Worm (Caenorhabditis elegans) whole organism, mixed stage, embryonic: ENCODE data around the gene his-70.

Experiments
- M03D4.4 ChIP-seq: sonication (generic microtip); optimal IDR thresholded peaks from 2 replicates; lab custom pipeline; 2017; ENCODE audit warnings: mild to moderate bottlenecking, missing genetic modification characterization, missing compliant biosample characterization
- bed-3 ChIP-seq: fragments of 200-800 bp; sonication (Bioruptor generic); optimal IDR thresholded peaks from 3 replicates; lab custom pipeline; 2018; ENCODE audit warnings: mild to moderate bottlenecking, missing genetic modification characterization, moderate library complexity, missing compliant biosample characterization
- blmp-1 ChIP-seq: fragments of 150-350 bp; optimal IDR thresholded peaks from 2 replicates; lab custom pipeline; 2014; ENCODE audit warnings: missing biosample characterization, missing genetic modification characterization
- ceh-39 ChIP-seq: fragments of 150-350 bp; optimal IDR thresholded peaks from 2 replicates; lab custom pipeline; 2014; ENCODE audit warnings: missing biosample characterization, missing genetic modification characterization
- ceh-43 ChIP-seq: fragments of 200-800 bp; sonication (Bioruptor generic); optimal IDR thresholded peaks from 2 replicates; lab custom pipeline; 2018; ENCODE audit warnings: mild to moderate bottlenecking, missing genetic modification characterization, moderate library complexity, missing compliant biosample characterization
- ces-1 ChIP-seq: fragments of 150-350 bp; optimal IDR thresholded peaks from 2 replicates; lab custom pipeline; 2014; ENCODE audit warnings: missing biosample characterization, missing genetic modification reagents, missing genetic modification characterization
- cnd-1 ChIP-seq: fragments of 200-800 bp; sonication (Bioruptor generic); optimal IDR thresholded peaks from 2 replicates; lab custom pipeline; 2018; ENCODE audit warnings: mild to moderate bottlenecking, missing genetic modification characterization, missing compliant biosample characterization
- drap-1 ChIP-seq: fragments of 200-800 bp; sonication (Bioruptor generic); optimal IDR thresholded peaks from 3 replicates; lab custom pipeline; 2018; ENCODE audit warnings: mild to moderate bottlenecking, missing genetic modification characterization, missing compliant biosample characterization
- elt-1 ChIP-seq: sonication (generic microtip); optimal IDR thresholded peaks from 2 replicates; lab custom pipeline; 2017; ENCODE audit warnings: missing genetic modification characterization, mild to moderate bottlenecking, missing compliant biosample characterization, antibody characterized with exemption, moderate library complexity, borderline replicate concordance; ENCODE audit not compliant: insufficient read depth
- elt-3 ChIP-seq: fragments of 150-350 bp; optimal IDR thresholded peaks from 2 replicates; lab custom pipeline; 2014; ENCODE audit warnings: missing biosample characterization, missing genetic modification characterization
- flh-1 ChIP-seq: fragments of 200-800 bp; sonication (Bioruptor generic); optimal IDR thresholded peaks from 2 replicates; lab custom pipeline; 2018; ENCODE audit warnings: mild to moderate bottlenecking, missing genetic modification characterization, moderate library complexity, missing compliant biosample characterization
- ham-2 ChIP-seq: fragments of 200-800 bp; sonication (Bioruptor generic); optimal IDR thresholded peaks from 2 replicates; lab custom pipeline; 2018; ENCODE audit warnings: mild to moderate bottlenecking, missing genetic modification characterization, missing compliant biosample characterization
- hlh-1 ChIP-seq: fragments of 150-350 bp; optimal IDR thresholded peaks from 2 replicates; lab custom pipeline; 2014; ENCODE audit warnings: missing biosample characterization, missing genetic modification reagents, missing genetic modification characterization
- lin-13 ChIP-seq: fragments of 150-350 bp; optimal IDR thresholded peaks from 2 replicates; lab custom pipeline; 2014; ENCODE audit warnings: missing biosample characterization, missing genetic modification characterization
- lin-32 ChIP-seq: fragments of 200-800 bp; sonication (Bioruptor generic); optimal IDR thresholded peaks from 2 replicates; lab custom pipeline; 2018; ENCODE audit warnings: mild to moderate bottlenecking, missing genetic modification characterization, missing compliant biosample characterization
- lsy-2 ChIP-seq: fragments of 150-350 bp; optimal IDR thresholded peaks from 2 replicates; lab custom pipeline; 2014; ENCODE audit warnings: missing biosample characterization, missing genetic modification characterization
- mep-1 ChIP-seq: fragments of 150-350 bp; optimal IDR thresholded peaks from 2 replicates; lab custom pipeline; 2017; ENCODE audit warnings: missing biosample characterization, missing genetic modification reagents, missing genetic modification characterization, inconsistent platforms
- mls-2 ChIP-seq: sonication (generic microtip); optimal IDR thresholded peaks from 2 replicates; lab custom pipeline; 2016; ENCODE audit warnings: mild to moderate bottlenecking, missing genetic modification characterization, moderate library complexity, missing compliant biosample characterization
- nhr-12 ChIP-seq: fragments of 150-350 bp; optimal IDR thresholded peaks from 2 replicates; lab custom pipeline; 2014; ENCODE audit warnings: missing biosample characterization, missing genetic modification characterization
- nhr-2 ChIP-seq: fragments of 150-350 bp; optimal IDR thresholded peaks from 2 replicates; lab custom pipeline; 2014; ENCODE audit warnings: missing biosample characterization, missing genetic modification characterization
- nhr-237 ChIP-seq: fragments of 150-350 bp; optimal IDR thresholded peaks from 2 replicates; lab custom pipeline; 2014; ENCODE audit warnings: missing biosample characterization, missing genetic modification characterization
- nhr-28 ChIP-seq: fragments of 150-350 bp; optimal IDR thresholded peaks from 2 replicates; lab custom pipeline; 2014; ENCODE audit warnings: missing biosample characterization, missing genetic modification characterization
- nhr-76 ChIP-seq: sonication (generic microtip); optimal IDR thresholded peaks from 2 replicates; lab custom pipeline; 2017; ENCODE audit warnings: missing biosample characterization, missing genetic modification characterization
- pha-4 ChIP-seq: fragments of 150-350 bp; optimal IDR thresholded peaks from 2 replicates; lab custom pipeline; 2018; ENCODE audit warnings: missing biosample characterization, missing genetic modification reagents, missing genetic modification characterization
- sem-2 ChIP-seq: fragments of 200-800 bp; sonication (Bioruptor generic); optimal IDR thresholded peaks from 2 replicates; lab custom pipeline; 2018; ENCODE audit warnings: mild to moderate bottlenecking, missing genetic modification characterization, missing compliant biosample characterization
- snpc-4 ChIP-seq: fragments of 150-350 bp; optimal IDR thresholded peaks from 2 replicates; lab custom pipeline; 2014; ENCODE audit warnings: missing biosample characterization, missing genetic modification characterization
- sptf-1 ChIP-seq: sonication (generic microtip); optimal IDR thresholded peaks from 2 replicates; lab custom pipeline; 2017; ENCODE audit warnings: mild to moderate bottlenecking, missing genetic modification characterization, moderate library complexity, missing compliant biosample characterization
- tbx-8 ChIP-seq: fragments of 200-800 bp; sonication (Bioruptor generic); optimal IDR thresholded peaks from 2 replicates; lab custom pipeline; 2018; ENCODE audit warnings: mild to moderate bottlenecking, missing genetic modification characterization, moderate library complexity, missing compliant biosample characterization
- unc-39 ChIP-seq: fragments of 150-350 bp; optimal IDR thresholded peaks from 2 replicates; lab custom pipeline; 2014; ENCODE audit warnings: missing biosample characterization, missing genetic modification characterization
- unc-62 ChIP-seq: fragments of 150-350 bp; optimal IDR thresholded peaks from 2 replicates; lab custom pipeline; 2014; ENCODE audit warnings: missing biosample characterization, missing genetic modification reagents, missing genetic modification characterization
- zip-8 ChIP-seq: fragments of 150-350 bp; optimal IDR thresholded peaks from 2 replicates; lab custom pipeline; 2014; ENCODE audit warnings: missing biosample characterization, missing genetic modification characterization
- ztf-11 ChIP-seq: fragments of 150-350 bp; optimal IDR thresholded peaks from 2 replicates; lab custom pipeline; 2014; ENCODE audit warnings: missing biosample characterization, missing genetic modification characterization

Gene his-70

DNA sequence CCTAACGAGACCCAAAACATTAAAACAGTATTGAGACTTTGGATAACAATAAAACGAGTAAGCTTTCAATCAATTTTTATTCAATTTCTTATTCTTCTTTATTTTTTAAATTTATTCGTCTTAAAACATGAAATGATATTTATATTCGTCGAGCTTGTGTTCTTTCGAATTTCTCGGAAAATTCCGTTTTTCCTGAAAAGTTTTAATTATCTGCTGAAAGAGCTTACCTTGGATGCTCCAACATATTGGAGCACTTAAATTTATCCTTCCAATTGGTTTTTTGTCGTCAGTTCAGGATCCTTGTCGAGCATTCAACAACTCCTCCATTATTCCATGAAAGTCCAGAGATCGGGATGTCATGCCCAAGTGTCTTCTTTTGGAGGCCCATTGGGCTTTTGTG lies 23.5 kb upstream of the his-70 start:
- TF ChIP-seq hlh-1 (tag; lab: Kevin White, UChicago): no peak
- TF ChIP-seq nhr-76 (tag; lab: Kevin White, UChicago): no peak
- TF ChIP-seq nhr-28: no peak
- TF ChIP-seq bed-3 (GFP tag; lab: Kevin White, UChicago): no peak
- TF ChIP-seq blmp-1: no peak
- no peak for TF ChIP-seq lin-13
- TF ChIP-seq mep-1 (tag; lab: Kevin White, UChicago): no peak
- no peak for TF ChIP-seq nhr-2 (tag; lab: Kevin White, UChicago)
- no peak for TF ChIP-seq ceh-39
- TF ChIP-seq M03D4.4 (tag; lab: Kevin White, UChicago): no peak
- no peak for TF ChIP-seq flh-1 (GFP tag; lab: Kevin White, UChicago)
- no peak for TF ChIP-seq ces-1 (GFP tag; lab: Kevin White, UChicago)
- no peak for TF ChIP-seq tbx-8 (GFP tag; lab: Kevin White, UChicago)
- TF ChIP-seq sem-2: no peak
- no peak for TF ChIP-seq zip-8 (tag; lab: Kevin White, UChicago)
- no peak for TF ChIP-seq ham-2 (GFP tag; lab: Kevin White, UChicago)
- TF ChIP-seq mls-2 (tag; lab: Kevin White, UChicago): no peak
- TF ChIP-seq nhr-12 (tag; lab: Kevin White, UChicago): no peak
- TF ChIP-seq snpc-4 (tag; lab: Kevin White, UChicago): no peak
- TF ChIP-seq nhr-237 (tag; lab: Kevin White, UChicago): no peak

- TF ChIP-seq ces-1 (GFP tag; lab: Kevin White, UChicago) (peak; percentile 96), pha-4 (tag; lab: Kevin White, UChicago) (no peak)
Observed at ce11 chrIII:4070239-4070638, 10.3 kb upstream of the his-70 start.

ce11 chrIII:4068120-4068519 lies 8.2 kb upstream of the his-70 start:
- no peak for TF ChIP-seq cnd-1 (tag; lab: Kevin White, UChicago)
- no peak for TF ChIP-seq sem-2
- TF ChIP-seq lin-13: no peak
- no peak for TF ChIP-seq M03D4.4 (tag; lab: Kevin White, UChicago)
- no peak for TF ChIP-seq ham-2 (GFP tag; lab: Kevin White, UChicago)
- no peak for TF ChIP-seq mls-2 (tag; lab: Kevin White, UChicago)
- TF ChIP-seq tbx-8 (GFP tag; lab: Kevin White, UChicago): no peak
- no peak for TF ChIP-seq mep-1 (tag; lab: Kevin White, UChicago)
- TF ChIP-seq lin-32 (GFP tag; lab: Kevin White, UChicago): no peak
- no peak for TF ChIP-seq ceh-43 (GFP tag; lab: Kevin White, UChicago)
- TF ChIP-seq ceh-39: no peak
- TF ChIP-seq unc-39 (tag; lab: Kevin White, UChicago): no peak

ce11 chrIII:4066333-4066732 lies 6.4 kb upstream of the his-70 start, which contains the start of gene unc-79:
Gene unc-79 (plus strand): TSS chrIII:4066633.
- TF ChIP-seq flh-1 (GFP tag; lab: Kevin White, UChicago) (no peak), ces-1 (GFP tag; lab: Kevin White, UChicago) (peak; percentile 23)

- TF ChIP-seq ces-1 (GFP tag; lab: Kevin White, UChicago) (peak; percentile 70), nhr-12 (tag; lab: Kevin White, UChicago) (no peak), unc-62 (GFP tag; lab: Kevin White, UChicago) (no peak), ceh-39 (no peak)
Observed at ce11 chrIII:4063724-4064123, 3.8 kb upstream of the his-70 start.

ce11 chrIII:4058643-4059042 lies 1.3 kb downstream of the his-70 start, which contains the start of gene his-69:
Gene his-69 (minus strand): TSS chrIII:4058743.
- TF ChIP-seq pha-4 (tag; lab: Kevin White, UChicago) (no peak), tbx-8 (GFP tag; lab: Kevin White, UChicago) (no peak), lin-13 (no peak), flh-1 (GFP tag; lab: Kevin White, UChicago) (no peak), drap-1 (GFP tag; lab: Kevin White, UChicago) (no peak), nhr-28 (no peak), nhr-237 (tag; lab: Kevin White, UChicago) (no peak), ceh-43 (GFP tag; lab: Kevin White, UChicago) (no peak), unc-62 (GFP tag; lab: Kevin White, UChicago) (no peak)
- TF ChIP-seq, all 35 proteins: peak for 0

ce11 chrIII:4057894-4058293 lies 2.0 kb downstream of the his-70 start, which contains the start of gene rcq-5:
Gene rcq-5 (minus strand): TSS chrIII:4057976.
- TF ChIP-seq ztf-11: no peak
- TF ChIP-seq zip-8 (tag; lab: Kevin White, UChicago): no peak
- TF ChIP-seq snpc-4 (tag; lab: Kevin White, UChicago): no peak
- no peak for TF ChIP-seq elt-3 (tag; lab: Kevin White, UChicago)
- TF ChIP-seq sptf-1 (tag; lab: Kevin White, UChicago): no peak
- no peak for TF ChIP-seq elt-1
- peak; percentile 76 for TF ChIP-seq ces-1 (GFP tag; lab: Kevin White, UChicago)
- no peak for TF ChIP-seq ham-2 (GFP tag; lab: Kevin White, UChicago)
- TF ChIP-seq sem-2: no peak
- TF ChIP-seq nhr-2 (tag; lab: Kevin White, UChicago): no peak
- no peak for TF ChIP-seq blmp-1
- TF ChIP-seq mls-2 (tag; lab: Kevin White, UChicago): no peak
- TF ChIP-seq pha-4 (tag; lab: Kevin White, UChicago): no peak
- peak; percentile 44 for TF ChIP-seq lsy-2 (tag; lab: Kevin White, UChicago)
- no peak for TF ChIP-seq cnd-1 (tag; lab: Kevin White, UChicago)
- no peak for TF ChIP-seq lin-32 (GFP tag; lab: Kevin White, UChicago)
- TF ChIP-seq mep-1 (tag; lab: Kevin White, UChicago): peak; percentile 19
- no peak for TF ChIP-seq nhr-76 (tag; lab: Kevin White, UChicago)
- TF ChIP-seq, all 35 proteins: peak for 3
